Worm (Caenorhabditis elegans): ENCODE data around the gene C50E3.5.

ce11 chrV:7551821-7552220, 36.0 kb upstream of the C50E3.5 start, which contains the start of gene F19F10.3:
- TF ChIP-seq dao-5 (tag; optimal IDR thresholded peaks at IDR 0.05) (no peak), him-1 (tag; optimal IDR thresholded peaks at IDR 0.05) (no peak), W03F9.2 (tag; optimal IDR thresholded peaks at IDR 0.05) (no peak)
